Fruit fly (Drosophila melanogaster): ENCODE results near the gene CG42818.
A peak's percentile ranks its signal among the peaks of the same experiment; 100 is the strongest.

The CG42818 gene

dm6 chr2L:16284306-16285299 lies 42.9 kb downstream of the CG42818 start (continued):
- peak; percentile 15 for TF ChIP-seq CG9876 (GFP tag; optimal IDR thresholded peaks at IDR 0.05)
- TF ChIP-seq odd (GFP tag; optimal IDR thresholded peaks at IDR 0.05) = peak; percentile 56
- peak; percentile 77 for TF ChIP-seq CG18599 (GFP tag; optimal IDR thresholded peaks at IDR 0.05)
- TF ChIP-seq CG1602 (GFP tag; optimal IDR thresholded peaks at IDR 0.05) = no peak
- no peak for TF ChIP-seq CG4730 (GFP tag; IDR thresholded peaks at IDR 0.05)
- TF ChIP-seq cad (GFP tag; optimal IDR thresholded peaks at IDR 0.05) = peak; percentile 28
- TF ChIP-seq ATbp (GFP tag; optimal IDR thresholded peaks at IDR 0.05) = peak; percentile 52
- peak; percentile 10 to 72 for TF ChIP-seq Hr51 (GFP tag; optimal IDR thresholded peaks at IDR 0.05)
- TF ChIP-seq Abd-B (GFP tag; optimal IDR thresholded peaks at IDR 0.05) = peak; percentile 23
- TF ChIP-seq CG17359 (tag; optimal IDR thresholded peaks at IDR 0.05) = peak; percentile 54
- peak; percentile 84 for TF ChIP-seq nom (GFP tag; optimal IDR thresholded peaks at IDR 0.05)
- TF ChIP-seq CG6854 (GFP tag; optimal IDR thresholded peaks at IDR 0.05) = peak; percentile 30
- peak; percentile 35 for TF ChIP-seq corto (GFP tag; optimal IDR thresholded peaks at IDR 0.05)
- peak; percentile 93 for TF ChIP-seq sqz (GFP tag; optimal IDR thresholded peaks at IDR 0.05)
- peak; percentile 60 for TF ChIP-seq PHDP (tag; optimal IDR thresholded peaks at IDR 0.05)
- peak; percentile 45 for TF ChIP-seq Fer1 (GFP tag; optimal IDR thresholded peaks at IDR 0.05)
- no peak for TF ChIP-seq CG2129 (GFP tag; IDR thresholded peaks at IDR 0.05; ENCODE audit: partially characterized antibody)
- TF ChIP-seq CG30403 (GFP tag; optimal IDR thresholded peaks at IDR 0.05) = peak; percentile 29
- TF ChIP-seq fd96Cb (tag; optimal IDR thresholded peaks at IDR 0.05) = peak; percentile 24
- peak; percentile 48 for TF ChIP-seq CG10147 (GFP tag; optimal IDR thresholded peaks at IDR 0.05)
- peak; percentile 64 for TF ChIP-seq pho (GFP tag; optimal IDR thresholded peaks at IDR 0.05)
- peak; percentile 56 for TF ChIP-seq zfh2 (GFP tag; optimal IDR thresholded peaks at IDR 0.05)
- TF ChIP-seq sima (GFP tag; optimal IDR thresholded peaks at IDR 0.05) = no peak
- peak; percentile 13 for TF ChIP-seq CG8089 (GFP tag; optimal IDR thresholded peaks at IDR 0.05)
- TF ChIP-seq Blimp-1 (GFP tag; optimal IDR thresholded peaks at IDR 0.05) = peak; percentile 13
- no peak for TF ChIP-seq Six4 (GFP tag; optimal IDR thresholded peaks at IDR 0.05)
- TF ChIP-seq lmd (GFP tag; IDR thresholded peaks at IDR 0.05) = no peak
- peak in 1 of 2 experiments; percentile 56 for TF ChIP-seq crp (GFP tag; optimal IDR thresholded peaks at IDR 0.05)
- peak; percentile 77 for TF ChIP-seq CG15269 (tag; optimal IDR thresholded peaks at IDR 0.05)
- no peak for TF ChIP-seq dysf (GFP tag; IDR thresholded peaks at IDR 0.05)
- no peak for TF ChIP-seq ash1 (GFP tag; optimal IDR thresholded peaks at IDR 0.05)
- TF ChIP-seq gcm (GFP tag; optimal IDR thresholded peaks at IDR 0.05) = peak; percentile 2
- TF ChIP-seq mirr (GFP tag; optimal IDR thresholded peaks at IDR 0.05) = peak; percentile 52
- TF ChIP-seq HmgZ (tag; optimal IDR thresholded peaks at IDR 0.05) = no peak

- TF ChIP-seq maf-S (GFP tag; optimal IDR thresholded peaks at IDR 0.05) (peak; percentile 89), Oli (tag; optimal IDR thresholded peaks at IDR 0.05) (peak; percentile 91), Sry-β (GFP tag; optimal IDR thresholded peaks at IDR 0.05) (no peak), CG3163 (GFP tag; optimal IDR thresholded peaks at IDR 0.05) (peak; percentile 68), Myb (GFP tag; optimal IDR thresholded peaks at IDR 0.05) (peak; percentile 68), da (GFP tag; optimal IDR thresholded peaks at IDR 0.05) (peak; percentile 38), gfzf (GFP tag; optimal IDR thresholded peaks at IDR 0.05) (no peak), CG10543 (GFP tag; optimal IDR thresholded peaks at IDR 0.05) (peak; percentile 24), CG16779 (GFP tag; IDR thresholded peaks at IDR 0.05) (no peak), ewg (GFP tag; optimal IDR thresholded peaks at IDR 0.05) (peak; percentile 73), esg (GFP tag; conservative IDR thresholded peaks at IDR 0.05) (no peak), Lpt (GFP tag; optimal IDR thresholded peaks at IDR 0.05) (no peak), sima (GFP tag; optimal IDR thresholded peaks at IDR 0.05) (peak; percentile 60), CG2678 (tag; optimal IDR thresholded peaks at IDR 0.05) (peak; percentile 92)
Measured at dm6 chr2L:16285692-16286359, 44.1 kb downstream of the CG42818 start.
